ENCODE assay signal across 5 fruit fly cellular contexts in genomic region chr3R:12626674-12627382, dm6.
TF ChIP-seq lines count a peak whose summit lies in the region.

No protein-coding gene starts in this region.

- no peak for TF ChIP-seq CTCF in whole organism, embryonic (GFP tag; optimal IDR thresholded peaks at IDR 0.05; lab: Kevin White, UChicago)

TF ChIP-seq in Kc167, 6 proteins besides CTCF, POLR2A, EP300 and RAD21:
- TF ChIP-seq psq (optimal IDR thresholded peaks at IDR 0.05; lab: Kevin White, UChicago) (peak; percentile 86), Myc (optimal IDR thresholded peaks at IDR 0.05; lab: Kevin White, UChicago) (no peak)
TF ChIP-seq in Kc167: peak in this region for 1.

TF ChIP-seq in whole organism, adult, 20 proteins besides CTCF, POLR2A, EP300 and RAD21:
- TF ChIP-seq cic (GFP tag; optimal IDR thresholded peaks at IDR 0.05; lab: Kevin White, UChicago) (peak; percentile 19), CG11617 (GFP tag; optimal IDR thresholded peaks at IDR 0.05; lab: Kevin White, UChicago) (no peak), CG12768 (GFP tag; optimal IDR thresholded peaks at IDR 0.05; lab: Kevin White, UChicago) (peak; percentile 3), toe (GFP tag; optimal IDR thresholded peaks at IDR 0.05; lab: Kevin White, UChicago) (peak; percentile 32), Hr96 (GFP tag; optimal IDR thresholded peaks at IDR 0.05; lab: Kevin White, UChicago) (peak; percentile 2), Mnt (GFP tag; optimal IDR thresholded peaks at IDR 0.05; lab: Kevin White, UChicago) (peak; percentile 54), cnc (optimal IDR thresholded peaks at IDR 0.05; lab: Kevin White, UChicago) (no peak), CG7101 (tag; optimal IDR thresholded peaks at IDR 0.05; lab: Kevin White, UChicago) (no peak)
TF ChIP-seq in whole organism, adult: peak in this region for 5.

TF ChIP-seq in whole organism, embryonic, 481 proteins besides CTCF, POLR2A, EP300 and RAD21 (continues in another document):
- TF ChIP-seq sens (GFP tag; lab: Kevin White, UChicago) (peak; percentile 81), nmo (GFP tag; optimal IDR thresholded peaks at IDR 0.05; lab: Kevin White, UChicago) (no peak), Pdp1 (GFP tag; optimal IDR thresholded peaks at IDR 0.05; lab: Kevin White, UChicago) (peak in 1 of 2 experiments; percentile 67), psq (GFP tag; optimal IDR thresholded peaks at IDR 0.05; lab: Kevin White, UChicago) (peak; percentile 88), Doc3 (GFP tag; IDR thresholded peaks at IDR 0.05; lab: Robert Waterston, UW; ENCODE audit: partially characterized antibody) (no peak), Med (GFP tag; lab: Kevin White, UChicago) (peak; percentile 69), phol (tag; optimal IDR thresholded peaks at IDR 0.05; lab: Kevin White, UChicago) (peak; percentile 93), btn (GFP tag; optimal IDR thresholded peaks at IDR 0.05; lab: Kevin White, UChicago) (no peak), oc (tag; optimal IDR thresholded peaks at IDR 0.05; lab: Kevin White, UChicago) (no peak), Dp (GFP tag; optimal IDR thresholded peaks at IDR 0.05; lab: Kevin White, UChicago) (no peak), gro (GFP tag; optimal IDR thresholded peaks at IDR 0.05; lab: Kevin White, UChicago) (peak; percentile 11), bab2 (GFP tag; optimal IDR thresholded peaks at IDR 0.05; lab: Kevin White, UChicago) (no peak), ro (GFP tag; IDR thresholded peaks at IDR 0.05; lab: Robert Waterston, UW) (no peak), tup (GFP tag; optimal IDR thresholded peaks at IDR 0.05; lab: Kevin White, UChicago) (no peak), sug (tag; optimal IDR thresholded peaks at IDR 0.05; lab: Kevin White, UChicago) (peak; percentile 27), CG1602 (GFP tag; optimal IDR thresholded peaks at IDR 0.05; lab: Kevin White, UChicago) (no peak), CG6272 (GFP tag; IDR thresholded peaks at IDR 0.05; lab: Robert Waterston, UW) (no peak), CG13775 (GFP tag; optimal IDR thresholded peaks at IDR 0.05; lab: Kevin White, UChicago) (no peak), pzg (GFP tag; optimal IDR thresholded peaks at IDR 0.05; lab: Kevin White, UChicago) (no peak), PHDP (tag; optimal IDR thresholded peaks at IDR 0.05; lab: Kevin White, UChicago) (peak; percentile 6), Dref (GFP tag; IDR thresholded peaks at IDR 0.05; lab: Robert Waterston, UW) (no peak), CG10543 (GFP tag; optimal IDR thresholded peaks at IDR 0.05; lab: Kevin White, UChicago) (peak; percentile 35), ssp (GFP tag; IDR thresholded peaks at IDR 0.05; lab: Robert Waterston, UW) (no peak), bowl (GFP tag; IDR thresholded peaks at IDR 0.05; lab: Robert Waterston, UW) (no peak), MESR4 (GFP tag; optimal IDR thresholded peaks at IDR 0.05; lab: Kevin White, UChicago) (no peak), z (GFP tag; IDR thresholded peaks at IDR 0.05; lab: Robert Waterston, UW) (no peak), Tbp (GFP tag; optimal IDR thresholded peaks at IDR 0.05; lab: Kevin White, UChicago) (no peak), cg (GFP tag; optimal IDR thresholded peaks at IDR 0.05; lab: Kevin White, UChicago) (peak; percentile 37), CG17912 (GFP tag; optimal IDR thresholded peaks at IDR 0.05; lab: Kevin White, UChicago) (peak; percentile 12)

TF ChIP-seq in whole organism, prepupa, 60 proteins besides CTCF, POLR2A, EP300 and RAD21 (continues in another document):
- TF ChIP-seq esn (GFP tag; optimal IDR thresholded peaks at IDR 0.05; lab: Kevin White, UChicago): no peak
- no peak for TF ChIP-seq Gug (GFP tag; IDR thresholded peaks at IDR 0.05; lab: Robert Waterston, UW)
- no peak for TF ChIP-seq acj6 (GFP tag; optimal IDR thresholded peaks at IDR 0.05; lab: Kevin White, UChicago)
- peak; percentile 3 for TF ChIP-seq achi (GFP tag; optimal IDR thresholded peaks at IDR 0.05; lab: Kevin White, UChicago)
- TF ChIP-seq Ets21C (GFP tag; optimal IDR thresholded peaks at IDR 0.05; lab: Kevin White, UChicago): no peak
- no peak for TF ChIP-seq CG11902 (GFP tag; optimal IDR thresholded peaks at IDR 0.05; lab: Kevin White, UChicago)
- TF ChIP-seq fkh (GFP tag; optimal IDR thresholded peaks at IDR 0.05; lab: Kevin White, UChicago): peak; percentile 82
- no peak for TF ChIP-seq CG10669 (GFP tag; optimal IDR thresholded peaks at IDR 0.05; lab: Kevin White, UChicago)
- TF ChIP-seq svp (GFP tag; lab: Kevin White, UChicago): no peak
- no peak for TF ChIP-seq CG3919 (GFP tag; optimal IDR thresholded peaks at IDR 0.05; lab: Kevin White, UChicago)
- TF ChIP-seq CG10631 (GFP tag; optimal IDR thresholded peaks at IDR 0.05; lab: Kevin White, UChicago): no peak
- no peak for TF ChIP-seq net (GFP tag; optimal IDR thresholded peaks at IDR 0.05; lab: Kevin White, UChicago)
- TF ChIP-seq CG9139 (GFP tag; optimal IDR thresholded peaks at IDR 0.05; lab: Kevin White, UChicago): no peak
- TF ChIP-seq CG11294 (GFP tag; IDR thresholded peaks at IDR 0.05; lab: Robert Waterston, UW): no peak
- TF ChIP-seq salr (GFP tag; optimal IDR thresholded peaks at IDR 0.05; lab: Kevin White, UChicago): no peak
- no peak for TF ChIP-seq CG8119 (GFP tag; IDR thresholded peaks at IDR 0.05; lab: Robert Waterston, UW)
- peak; percentile 87 for TF ChIP-seq vri (GFP tag; optimal IDR thresholded peaks at IDR 0.05; lab: Kevin White, UChicago)
- TF ChIP-seq pdm3 (GFP tag; optimal IDR thresholded peaks at IDR 0.05; lab: Kevin White, UChicago): no peak
- no peak for TF ChIP-seq OdsH (GFP tag; optimal IDR thresholded peaks at IDR 0.05; lab: Kevin White, UChicago)
- TF ChIP-seq fd59A (GFP tag; optimal IDR thresholded peaks at IDR 0.05; lab: Kevin White, UChicago): no peak
- TF ChIP-seq CG3032 (tag; optimal IDR thresholded peaks at IDR 0.05; lab: Kevin White, UChicago): no peak
- no peak for TF ChIP-seq Ets96B (tag; optimal IDR thresholded peaks at IDR 0.05; lab: Kevin White, UChicago)
- no peak for TF ChIP-seq lz (GFP tag; optimal IDR thresholded peaks at IDR 0.05; lab: Kevin White, UChicago)
- TF ChIP-seq dac (GFP tag; optimal IDR thresholded peaks at IDR 0.05; lab: Kevin White, UChicago): no peak
- TF ChIP-seq Sox102F (GFP tag; optimal IDR thresholded peaks at IDR 0.05; lab: Kevin White, UChicago): no peak
- TF ChIP-seq CG15336 (GFP tag; IDR thresholded peaks at IDR 0.05; lab: Robert Waterston, UW): no peak
- no peak for TF ChIP-seq CG31627 (GFP tag; optimal IDR thresholded peaks at IDR 0.05; lab: Kevin White, UChicago)
- no peak for TF ChIP-seq ss (GFP tag; optimal IDR thresholded peaks at IDR 0.05; lab: Kevin White, UChicago)
- no peak for TF ChIP-seq Hr39 (GFP tag; optimal IDR thresholded peaks at IDR 0.05; lab: Kevin White, UChicago)
- no peak for TF ChIP-seq CG4318 (GFP tag; optimal IDR thresholded peaks at IDR 0.05; lab: Kevin White, UChicago)
- peak; percentile 64 for TF ChIP-seq Eip78C (GFP tag; lab: Kevin White, UChicago)
- no peak for TF ChIP-seq Smox (GFP tag; optimal IDR thresholded peaks at IDR 0.05; lab: Kevin White, UChicago)

TF ChIP-seq in whole organism, wandering third instar larva, 38 proteins besides CTCF, POLR2A, EP300 and RAD21:
- TF ChIP-seq psq (GFP tag; optimal IDR thresholded peaks at IDR 0.05; lab: Kevin White, UChicago) (peak; percentile 94), pan (optimal IDR thresholded peaks at IDR 0.05; lab: Kevin White, UChicago) (no peak)
